Fruit fly (Drosophila melanogaster): ENCODE data around the gene CG5087.
A peak's percentile ranks its signal among the peaks of the same experiment; 100 is the strongest.

dm6 chr3L:8978678-8979413 lies 19.1 kb upstream of the CG5087 start:
- TF ChIP-seq pan (optimal IDR thresholded peaks at IDR 0.05) (no peak), usp (GFP tag; optimal IDR thresholded peaks at IDR 0.05) (no peak), Dll (optimal IDR thresholded peaks at IDR 0.05) (peak; percentile 54), psq (optimal IDR thresholded peaks at IDR 0.05) (no peak), EcR (GFP tag; optimal IDR thresholded peaks at IDR 0.05) (no peak)

All from whole organism.